Worm (Caenorhabditis elegans) whole organism, mixed stage, embryonic: Measurements from ENCODE around the gene ZK1290.15.

ENCODE experiments used
- M03D4.4 ChIP-seq: sonication (generic microtip); optimal IDR thresholded peaks from 2 replicates; lab custom pipeline; 2017; ENCODE audit warnings: mild to moderate bottlenecking, missing genetic modification characterization, missing compliant biosample characterization
- bed-3 ChIP-seq: fragments of 200-800 bp; sonication (Bioruptor generic); optimal IDR thresholded peaks from 3 replicates; lab custom pipeline; 2018; ENCODE audit warnings: mild to moderate bottlenecking, missing genetic modification characterization, moderate library complexity, missing compliant biosample characterization
- ceh-39 ChIP-seq: fragments of 150-350 bp; optimal IDR thresholded peaks from 2 replicates; lab custom pipeline; 2014; ENCODE audit warnings: missing biosample characterization, missing genetic modification characterization
- ceh-43 ChIP-seq: fragments of 200-800 bp; sonication (Bioruptor generic); optimal IDR thresholded peaks from 2 replicates; lab custom pipeline; 2018; ENCODE audit warnings: mild to moderate bottlenecking, missing genetic modification characterization, moderate library complexity, missing compliant biosample characterization
- ceh-83 ChIP-seq: fragments of 200-800 bp; sonication (Bioruptor generic); optimal IDR thresholded peaks from 2 replicates; lab custom pipeline; 2018; ENCODE audit warnings: mild to moderate bottlenecking, missing genetic modification characterization, missing compliant biosample characterization
- ces-1 ChIP-seq: fragments of 150-350 bp; optimal IDR thresholded peaks from 2 replicates; lab custom pipeline; 2014; ENCODE audit warnings: missing biosample characterization, missing genetic modification reagents, missing genetic modification characterization
- cnd-1 ChIP-seq: fragments of 200-800 bp; sonication (Bioruptor generic); optimal IDR thresholded peaks from 2 replicates; lab custom pipeline; 2018; ENCODE audit warnings: mild to moderate bottlenecking, missing genetic modification characterization, missing compliant biosample characterization
- drap-1 ChIP-seq: fragments of 200-800 bp; sonication (Bioruptor generic); optimal IDR thresholded peaks from 3 replicates; lab custom pipeline; 2018; ENCODE audit warnings: mild to moderate bottlenecking, missing genetic modification characterization, missing compliant biosample characterization
- elt-1 ChIP-seq: sonication (generic microtip); optimal IDR thresholded peaks from 2 replicates; lab custom pipeline; 2017; ENCODE audit warnings: missing genetic modification characterization, mild to moderate bottlenecking, missing compliant biosample characterization, antibody characterized with exemption, moderate library complexity, borderline replicate concordance; ENCODE audit not compliant: insufficient read depth
- flh-1 ChIP-seq: fragments of 200-800 bp; sonication (Bioruptor generic); optimal IDR thresholded peaks from 2 replicates; lab custom pipeline; 2018; ENCODE audit warnings: mild to moderate bottlenecking, missing genetic modification characterization, moderate library complexity, missing compliant biosample characterization
- ham-2 ChIP-seq: fragments of 200-800 bp; sonication (Bioruptor generic); optimal IDR thresholded peaks from 2 replicates; lab custom pipeline; 2018; ENCODE audit warnings: mild to moderate bottlenecking, missing genetic modification characterization, missing compliant biosample characterization
- hlh-1 ChIP-seq: fragments of 150-350 bp; optimal IDR thresholded peaks from 2 replicates; lab custom pipeline; 2014; ENCODE audit warnings: missing biosample characterization, missing genetic modification reagents, missing genetic modification characterization
- lsy-2 ChIP-seq: fragments of 150-350 bp; optimal IDR thresholded peaks from 2 replicates; lab custom pipeline; 2014; ENCODE audit warnings: missing biosample characterization, missing genetic modification characterization
- mep-1 ChIP-seq: fragments of 150-350 bp; optimal IDR thresholded peaks from 2 replicates; lab custom pipeline; 2017; ENCODE audit warnings: missing biosample characterization, missing genetic modification reagents, missing genetic modification characterization, inconsistent platforms
- mls-2 ChIP-seq: sonication (generic microtip); optimal IDR thresholded peaks from 2 replicates; lab custom pipeline; 2016; ENCODE audit warnings: mild to moderate bottlenecking, missing genetic modification characterization, moderate library complexity, missing compliant biosample characterization
- nhr-12 ChIP-seq: fragments of 150-350 bp; optimal IDR thresholded peaks from 2 replicates; lab custom pipeline; 2014; ENCODE audit warnings: missing biosample characterization, missing genetic modification characterization
- nhr-2 ChIP-seq: fragments of 150-350 bp; optimal IDR thresholded peaks from 2 replicates; lab custom pipeline; 2014; ENCODE audit warnings: missing biosample characterization, missing genetic modification characterization
- nhr-237 ChIP-seq: fragments of 150-350 bp; optimal IDR thresholded peaks from 2 replicates; lab custom pipeline; 2014; ENCODE audit warnings: missing biosample characterization, missing genetic modification characterization
- nhr-28 ChIP-seq: fragments of 150-350 bp; optimal IDR thresholded peaks from 2 replicates; lab custom pipeline; 2014; ENCODE audit warnings: missing biosample characterization, missing genetic modification characterization
- nhr-76 ChIP-seq: sonication (generic microtip); optimal IDR thresholded peaks from 2 replicates; lab custom pipeline; 2017; ENCODE audit warnings: missing biosample characterization, missing genetic modification characterization
- pha-4 ChIP-seq: fragments of 150-350 bp; optimal IDR thresholded peaks from 2 replicates; lab custom pipeline; 2018; ENCODE audit warnings: missing biosample characterization, missing genetic modification reagents, missing genetic modification characterization
- sem-2 ChIP-seq: fragments of 200-800 bp; sonication (Bioruptor generic); optimal IDR thresholded peaks from 2 replicates; lab custom pipeline; 2018; ENCODE audit warnings: mild to moderate bottlenecking, missing genetic modification characterization, missing compliant biosample characterization
- snpc-4 ChIP-seq: fragments of 150-350 bp; optimal IDR thresholded peaks from 2 replicates; lab custom pipeline; 2014; ENCODE audit warnings: missing biosample characterization, missing genetic modification characterization
- sptf-1 ChIP-seq: sonication (generic microtip); optimal IDR thresholded peaks from 2 replicates; lab custom pipeline; 2017; ENCODE audit warnings: mild to moderate bottlenecking, missing genetic modification characterization, moderate library complexity, missing compliant biosample characterization
- unc-120 ChIP-seq: sonication (generic microtip); optimal IDR thresholded peaks from 2 replicates; lab custom pipeline; 2017; ENCODE audit warnings: missing genetic modification characterization, missing compliant biosample characterization; ENCODE audit not compliant: poor library complexity, severe bottlenecking
- unc-39 ChIP-seq: fragments of 150-350 bp; optimal IDR thresholded peaks from 2 replicates; lab custom pipeline; 2014; ENCODE audit warnings: missing biosample characterization, missing genetic modification characterization
- unc-62 ChIP-seq: fragments of 150-350 bp; optimal IDR thresholded peaks from 2 replicates; lab custom pipeline; 2014; ENCODE audit warnings: missing biosample characterization, missing genetic modification reagents, missing genetic modification characterization
- zip-8 ChIP-seq: fragments of 150-350 bp; optimal IDR thresholded peaks from 2 replicates; lab custom pipeline; 2014; ENCODE audit warnings: missing biosample characterization, missing genetic modification characterization
- ztf-11 ChIP-seq: fragments of 150-350 bp; optimal IDR thresholded peaks from 2 replicates; lab custom pipeline; 2014; ENCODE audit warnings: missing biosample characterization, missing genetic modification characterization

Gene ZK1290.15

ce11 chrII:7530944-7531343 is 7.6 kb downstream of the ZK1290.15 start, which contains the start of gene wrt-1:
Gene wrt-1, plus strand, starts transcription at chrII:7530996.
- TF ChIP-seq sem-2 (no peak), ham-2 (peak; percentile 13)

- TF ChIP-seq ceh-43 (GFP tag; lab: Kevin White, UChicago) (no peak), bed-3 (GFP tag; lab: Kevin White, UChicago) (no peak), ceh-39 (tag; lab: Kevin White, UChicago) (no peak), zip-8 (tag; lab: Kevin White, UChicago) (no peak), unc-62 (no peak), ceh-83 (GFP tag; lab: Kevin White, UChicago) (no peak), flh-1 (no peak), nhr-76 (tag; lab: Kevin White, UChicago) (no peak), mep-1 (tag; lab: Kevin White, UChicago) (no peak)
Measured at ce11 chrII:7531478-7531877, 8.1 kb downstream of the ZK1290.15 start.

- TF ChIP-seq elt-1 (tag; lab: Kevin White, UChicago), result peak; percentile 82
- no peak for TF ChIP-seq lsy-2 (tag; lab: Kevin White, UChicago)
- no peak for TF ChIP-seq pha-4 (tag; lab: Kevin White, UChicago)
- no peak for TF ChIP-seq mep-1 (tag; lab: Kevin White, UChicago)
- TF ChIP-seq nhr-12, result no peak
- TF ChIP-seq M03D4.4, result no peak
- no peak for TF ChIP-seq ces-1 (GFP tag; lab: Kevin White, UChicago)
- no peak for TF ChIP-seq bed-3 (GFP tag; lab: Kevin White, UChicago)
- TF ChIP-seq, all 35 proteins: peak for 1
Measured at ce11 chrII:7534369-7534768, 11.0 kb downstream of the ZK1290.15 start, which contains the start of gene wrt-10. Gene wrt-10, minus strand, starts transcription at chrII:7534563.

DNA sequence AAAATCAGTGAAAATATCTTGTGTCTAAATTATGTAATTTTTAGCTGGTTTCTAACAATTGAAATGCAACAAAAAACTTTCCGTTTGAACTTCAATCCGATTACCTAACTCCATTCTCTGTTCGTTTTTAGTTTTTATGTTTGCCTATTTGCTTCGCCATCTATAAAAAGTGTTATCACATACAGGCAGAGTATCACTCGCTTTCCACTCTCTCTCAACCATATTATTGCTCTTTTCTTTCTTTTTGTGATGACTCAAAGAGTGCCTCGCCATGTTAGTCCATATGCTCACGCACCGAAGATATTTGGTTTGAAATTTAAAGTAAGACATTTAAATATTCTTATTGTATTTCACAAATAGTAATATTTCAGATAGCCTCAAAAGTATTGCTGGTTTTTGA is 11.6 kb downstream of the ZK1290.15 start, which contains the start of gene ZK1290.13:
Gene ZK1290.13, plus strand, starts transcription at position 73 of the 400 bp plus-strand sequence.
- no peak for TF ChIP-seq ham-2
- TF ChIP-seq unc-62, result no peak
- no peak for TF ChIP-seq sptf-1 (tag; lab: Kevin White, UChicago)
- no peak for TF ChIP-seq unc-120 (tag; lab: Kevin White, UChicago)
- no peak for TF ChIP-seq ces-1 (GFP tag; lab: Kevin White, UChicago)
- TF ChIP-seq flh-1, result no peak
- no peak for TF ChIP-seq nhr-28 (tag; lab: Kevin White, UChicago)
- TF ChIP-seq lsy-2 (tag; lab: Kevin White, UChicago), result no peak
- TF ChIP-seq unc-39 (tag; lab: Kevin White, UChicago), result no peak
- no peak for TF ChIP-seq nhr-237
- TF ChIP-seq nhr-12, result no peak
- TF ChIP-seq hlh-1 (tag; lab: Kevin White, UChicago), result no peak
- TF ChIP-seq ceh-43 (GFP tag; lab: Kevin White, UChicago), result no peak
- no peak for TF ChIP-seq nhr-2 (tag; lab: Kevin White, UChicago)
- TF ChIP-seq nhr-76 (tag; lab: Kevin White, UChicago), result no peak
- no peak for TF ChIP-seq ztf-11 (tag; lab: Kevin White, UChicago)
- no peak for TF ChIP-seq zip-8 (tag; lab: Kevin White, UChicago)
- no peak for TF ChIP-seq cnd-1 (tag; lab: Kevin White, UChicago)
- TF ChIP-seq snpc-4 (tag; lab: Kevin White, UChicago), result no peak
- no peak for TF ChIP-seq drap-1 (GFP tag; lab: Kevin White, UChicago)

ce11 chrII:7537603-7538230 is 14.3 kb downstream of the ZK1290.15 start, which contains the start of gene nfi-1:
Gene nfi-1, plus strand, starts transcription at chrII:7538180.
- TF ChIP-seq zip-8 (tag; lab: Kevin White, UChicago) (no peak), mep-1 (tag; lab: Kevin White, UChicago) (peak; percentile 67), hlh-1 (tag; lab: Kevin White, UChicago) (peak; percentile 10), nhr-237 (no peak), lsy-2 (tag; lab: Kevin White, UChicago) (peak; percentile 82), flh-1 (no peak), mls-2 (tag; lab: Kevin White, UChicago) (no peak), sptf-1 (tag; lab: Kevin White, UChicago) (no peak), ceh-39 (tag; lab: Kevin White, UChicago) (peak; percentile 8)
